Worm (Caenorhabditis elegans) whole organism, late embryonic: ENCODE results near the gene hpr-17.

Source experiments
- C08G9.2 ChIP-seq: sonication (generic microtip); optimal IDR thresholded peaks from 2 replicates; lab custom pipeline; 2016; ENCODE audit warnings: mild to moderate bottlenecking, missing genetic modification characterization, moderate library complexity, missing compliant biosample characterization
- C38D4.7 ChIP-seq: fragments of 200-800 bp; sonication (Bioruptor generic); optimal IDR thresholded peaks from 2 replicates; lab custom pipeline; 2018; ENCODE audit warnings: mild to moderate bottlenecking, missing genetic modification characterization, moderate library complexity, missing compliant biosample characterization
- F13H6.1 ChIP-seq: sonication (generic microtip); optimal IDR thresholded peaks from 2 replicates; lab custom pipeline; 2016; ENCODE audit warnings: missing genetic modification characterization, missing compliant biosample characterization
- K02D7.2 ChIP-seq: sonication (generic microtip); optimal IDR thresholded peaks from 2 replicates; lab custom pipeline; 2017; ENCODE audit warnings: mild to moderate bottlenecking, missing genetic modification characterization, missing compliant biosample characterization
- T23F11.4 ChIP-seq: fragments of 200-800 bp; sonication (Bioruptor generic); optimal IDR thresholded peaks from 2 replicates; lab custom pipeline; 2018; ENCODE audit warnings: mild to moderate bottlenecking, missing genetic modification characterization, missing compliant biosample characterization
- Y22D7AL.16 ChIP-seq: sonication (generic microtip); optimal IDR thresholded peaks from 2 replicates; lab custom pipeline; 2016; ENCODE audit warnings: missing genetic modification characterization, missing compliant biosample characterization
- ama-1 ChIP-seq: fragments of 150-350 bp; optimal IDR thresholded peaks from 2 replicates; lab custom pipeline; 2014
- ceh-14 ChIP-seq: sonication (generic microtip); optimal IDR thresholded peaks from 2 replicates; lab custom pipeline; 2016; ENCODE audit warnings: missing genotype, missing genetic modification characterization, missing compliant biosample characterization
- ceh-18 ChIP-seq: sonication (generic microtip); optimal IDR thresholded peaks from 2 replicates; lab custom pipeline; 2016; ENCODE audit warnings: missing genetic modification characterization, missing compliant biosample characterization
- ceh-19 ChIP-seq: fragments of 200-800 bp; sonication (Bioruptor generic); optimal IDR thresholded peaks from 2 replicates; lab custom pipeline; 2018; ENCODE audit warnings: mild to moderate bottlenecking, missing genetic modification characterization, missing compliant biosample characterization
- ceh-2 ChIP-seq: sonication (generic microtip); optimal IDR thresholded peaks from 2 replicates; lab custom pipeline; 2016; ENCODE audit warnings: missing genotype, missing genetic modification characterization, missing compliant biosample characterization
- ceh-22 ChIP-seq: sonication (generic microtip); optimal IDR thresholded peaks from 2 replicates; lab custom pipeline; 2017; ENCODE audit warnings: missing biosample characterization, missing genetic modification characterization
- ceh-30 ChIP-seq: fragments of 150-350 bp; optimal IDR thresholded peaks from 2 replicates; lab custom pipeline; 2014; ENCODE audit warnings: missing biosample characterization, missing genetic modification characterization
- ceh-31 ChIP-seq: sonication (generic microtip); optimal IDR thresholded peaks from 2 replicates; lab custom pipeline; 2016; ENCODE audit warnings: missing genetic modification characterization, missing compliant biosample characterization
- ceh-34 ChIP-seq: sonication (generic microtip); optimal IDR thresholded peaks from 2 replicates; lab custom pipeline; 2016; ENCODE audit warnings: mild to moderate bottlenecking, missing genetic modification characterization, missing compliant biosample characterization
- ceh-45 ChIP-seq: fragments of 200-800 bp; sonication (Bioruptor generic); IDR thresholded peaks from 2 replicates; pipeline ENCODE4 v1.3.6; 2022; ENCODE audit warnings: missing genetic modification reagents, missing genetic modification characterization, missing compliant biosample characterization
- ceh-48 ChIP-seq: sonication (generic microtip); optimal IDR thresholded peaks from 2 replicates; lab custom pipeline; 2016; ENCODE audit warnings: missing genetic modification characterization, inconsistent platforms, missing compliant biosample characterization
- ceh-6 ChIP-seq: fragments of 200-800 bp; sonication (Bioruptor generic); optimal IDR thresholded peaks from 2 replicates; lab custom pipeline; 2018; ENCODE audit warnings: mild to moderate bottlenecking, missing genetic modification characterization, missing compliant biosample characterization
- ceh-9 ChIP-seq: sonication (generic microtip); optimal IDR thresholded peaks from 2 replicates; lab custom pipeline; 2016; ENCODE audit warnings: mild to moderate bottlenecking, missing genetic modification characterization, inconsistent platforms, missing compliant biosample characterization
- che-1 ChIP-seq: sonication (generic microtip); optimal IDR thresholded peaks from 2 replicates; lab custom pipeline; 2016; ENCODE audit warnings: mild to moderate bottlenecking, missing genetic modification characterization, missing compliant biosample characterization
- dmd-4 ChIP-seq: sonication (generic microtip); optimal IDR thresholded peaks from 2 replicates; lab custom pipeline; 2016; ENCODE audit warnings: borderline replicate concordance, missing genetic modification characterization, missing compliant biosample characterization
- dve-1 ChIP-seq: sonication (generic microtip); optimal IDR thresholded peaks from 2 replicates; lab custom pipeline; 2017; ENCODE audit warnings: antibody characterized with exemption, mild to moderate bottlenecking, missing genetic modification characterization, missing compliant biosample characterization
- elt-2 ChIP-seq: sonication (generic microtip); optimal IDR thresholded peaks from 2 replicates; lab custom pipeline; 2016; ENCODE audit warnings: missing genetic modification reagents, missing genetic modification characterization, missing compliant biosample characterization
- elt-4 ChIP-seq: sonication (generic microtip); optimal IDR thresholded peaks from 2 replicates; lab custom pipeline; 2016; ENCODE audit warnings: missing genetic modification characterization, missing compliant biosample characterization
- ets-4 ChIP-seq: sonication (generic microtip); optimal IDR thresholded peaks from 2 replicates; lab custom pipeline; 2016; ENCODE audit warnings: missing genetic modification characterization, missing compliant biosample characterization
- gmeb-2 ChIP-seq: sonication (generic microtip); optimal IDR thresholded peaks from 2 replicates; lab custom pipeline; 2016; ENCODE audit warnings: missing genetic modification characterization, inconsistent platforms, missing compliant biosample characterization
- hlh-15 ChIP-seq: sonication (generic microtip); optimal IDR thresholded peaks from 2 replicates; lab custom pipeline; 2016; ENCODE audit warnings: missing genetic modification characterization, missing compliant biosample characterization
- hlh-8 ChIP-seq: sonication (generic microtip); optimal IDR thresholded peaks from 2 replicates; lab custom pipeline; 2016; ENCODE audit warnings: missing genotype, missing genetic modification characterization, missing compliant biosample characterization
- lim-6 ChIP-seq: sonication (generic microtip); optimal IDR thresholded peaks from 2 replicates; lab custom pipeline; 2016; ENCODE audit warnings: missing genetic modification characterization, missing compliant biosample characterization
- madf-2 ChIP-seq: sonication (generic microtip); optimal IDR thresholded peaks from 2 replicates; lab custom pipeline; 2017; ENCODE audit warnings: missing genetic modification characterization, missing compliant biosample characterization
- mec-3 ChIP-seq: sonication (generic microtip); optimal IDR thresholded peaks from 2 replicates; lab custom pipeline; 2016; ENCODE audit warnings: borderline replicate concordance, missing genetic modification characterization, missing compliant biosample characterization
- nfya-1 ChIP-seq: sonication (generic microtip); optimal IDR thresholded peaks from 2 replicates; lab custom pipeline; 2017; ENCODE audit warnings: missing genetic modification characterization, mild to moderate bottlenecking, missing compliant biosample characterization, antibody characterized with exemption, moderate library complexity
- nhr-232 ChIP-seq: sonication (generic microtip); optimal IDR thresholded peaks from 2 replicates; lab custom pipeline; 2016; ENCODE audit warnings: missing genetic modification characterization, missing compliant biosample characterization
- npax-4 ChIP-seq: sonication (generic microtip); optimal IDR thresholded peaks from 2 replicates; lab custom pipeline; 2016; ENCODE audit warnings: missing genetic modification characterization, missing compliant biosample characterization
- odd-2 ChIP-seq: sonication (generic microtip); optimal IDR thresholded peaks from 2 replicates; lab custom pipeline; 2017; ENCODE audit warnings: antibody characterized with exemption, mild to moderate bottlenecking, missing genetic modification characterization, missing compliant biosample characterization
- pag-3 ChIP-seq: sonication (generic microtip); optimal IDR thresholded peaks from 2 replicates; lab custom pipeline; 2016; ENCODE audit warnings: missing compliant biosample characterization, missing genetic modification characterization, borderline replicate concordance
- pat-9 ChIP-seq: fragments of 200-800 bp; sonication (Bioruptor generic); optimal IDR thresholded peaks from 2 replicates; lab custom pipeline; 2018; ENCODE audit warnings: mild to moderate bottlenecking, missing genetic modification characterization, moderate library complexity, missing compliant biosample characterization
- pax-1 ChIP-seq: fragments of 150-350 bp; optimal IDR thresholded peaks from 2 replicates; lab custom pipeline; 2014; ENCODE audit warnings: missing biosample characterization, missing genetic modification characterization
- pha-4 ChIP-seq: fragments of 150-350 bp; optimal IDR thresholded peaks from 2 replicates; lab custom pipeline; 2018; ENCODE audit warnings: missing biosample characterization, missing genetic modification reagents, missing genetic modification characterization
- pros-1 ChIP-seq: fragments of 150-350 bp; optimal IDR thresholded peaks from 2 replicates; lab custom pipeline; 2014; ENCODE audit warnings: missing biosample characterization, missing genetic modification reagents, missing genetic modification characterization
- ref-2 ChIP-seq: sonication (generic microtip); optimal IDR thresholded peaks from 2 replicates; lab custom pipeline; 2016; ENCODE audit warnings: missing genetic modification characterization, missing compliant biosample characterization
- rnt-1 ChIP-seq: sonication (generic microtip); optimal IDR thresholded peaks from 2 replicates; lab custom pipeline; 2016; ENCODE audit warnings: missing genetic modification characterization, missing compliant biosample characterization
- tbx-2 ChIP-seq: sonication (generic microtip); optimal IDR thresholded peaks from 2 replicates; lab custom pipeline; 2016; ENCODE audit warnings: missing genetic modification characterization, missing compliant biosample characterization
- tbx-7 ChIP-seq: sonication (generic microtip); optimal IDR thresholded peaks from 2 replicates; lab custom pipeline; 2016; ENCODE audit warnings: missing genotype, missing genetic modification characterization, missing compliant biosample characterization
- ttx-3 ChIP-seq: sonication (generic microtip); optimal IDR thresholded peaks from 2 replicates; lab custom pipeline; 2016; ENCODE audit warnings: missing genetic modification reagents, missing genetic modification characterization, missing compliant biosample characterization
- unc-3 ChIP-seq, 2 experiments: fragments of 200-800 bp in 1 of 2; sonication (Bioruptor generic) in 1 of 2; sonication (generic microtip) in 1 of 2; conservative IDR thresholded peaks in 1 of 2; optimal IDR thresholded peaks in 1 of 2; 2 replicates each; pipeline versions ENCODE4 v1.3.6 to Lab custom; 2016 to 2022; ENCODE audit warnings: missing compliant biosample characterization in 2 of 2, missing genetic modification characterization in 2 of 2, missing genetic modification reagents in 1 of 2
- unc-42 ChIP-seq: sonication (generic microtip); optimal IDR thresholded peaks from 2 replicates; lab custom pipeline; 2016; ENCODE audit warnings: missing genotype, missing genetic modification characterization, missing compliant biosample characterization
- unc-55 ChIP-seq: sonication (generic microtip); optimal IDR thresholded peaks from 2 replicates; lab custom pipeline; 2017; ENCODE audit warnings: missing biosample characterization, missing genetic modification reagents, missing genetic modification characterization
- unc-86 ChIP-seq: sonication (generic microtip); optimal IDR thresholded peaks from 2 replicates; lab custom pipeline; 2016; ENCODE audit warnings: missing genetic modification characterization, missing compliant biosample characterization
- zip-5 ChIP-seq: sonication (generic microtip); optimal IDR thresholded peaks from 2 replicates; lab custom pipeline; 2016; ENCODE audit warnings: missing genetic modification characterization, missing compliant biosample characterization
- ztf-16 ChIP-seq: sonication (generic microtip); optimal IDR thresholded peaks from 2 replicates; lab custom pipeline; 2017; ENCODE audit warnings: missing genetic modification characterization, missing compliant biosample characterization

The hpr-17 gene

DNA sequence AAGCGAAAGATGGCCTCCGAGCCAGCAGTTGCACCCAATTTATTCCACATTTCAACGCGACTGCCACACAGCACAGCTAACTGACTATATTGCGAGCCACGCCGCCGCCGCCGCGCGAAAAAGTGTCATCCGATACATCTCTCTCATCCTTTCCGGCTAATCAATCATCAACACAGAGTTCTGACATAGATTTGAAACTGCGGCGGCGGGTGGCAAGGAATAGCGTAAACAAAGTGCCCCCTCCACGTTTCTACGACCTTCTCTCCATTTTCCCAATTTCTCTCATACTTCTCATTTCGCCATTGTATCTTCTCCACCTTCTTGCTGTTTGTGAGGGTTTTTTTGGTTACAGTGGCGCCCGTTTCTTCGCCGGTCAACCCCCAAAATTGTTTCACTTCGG lies 32.5 kb upstream of the hpr-17 start:
- TF ChIP-seq madf-2 (tag; lab: Kevin White, UChicago) (no peak), pros-1 (tag; lab: Kevin White, UChicago) (no peak), tbx-7 (tag; lab: Kevin White, UChicago) (no peak), ceh-34 (tag; lab: Kevin White, UChicago) (peak; percentile 83), C38D4.7 (GFP tag; lab: Kevin White, UChicago) (no peak), dve-1 (tag; lab: Kevin White, UChicago) (no peak), lim-6 (tag; lab: Kevin White, UChicago) (no peak), zip-5 (tag; lab: Kevin White, UChicago) (no peak), tbx-2 (peak; percentile 56), rnt-1 (tag; lab: Kevin White, UChicago) (peak; percentile 16), F13H6.1 (no peak), ceh-31 (tag; lab: Kevin White, UChicago) (no peak), ceh-45 (GFP tag; lab: Robert Waterston, UW) (no peak), ttx-3 (tag; lab: Kevin White, UChicago) (no peak), ceh-14 (no peak), ceh-2 (tag; lab: Kevin White, UChicago) (no peak), odd-2 (no peak), ets-4 (tag; lab: Kevin White, UChicago) (no peak), dmd-4 (tag; lab: Kevin White, UChicago) (no peak), unc-55 (GFP tag; lab: Kevin White, UChicago) (peak; percentile 97), unc-3 (GFP tag; conservative IDR thresholded peaks at IDR 0.05; lab: Robert Waterston, UW) (no peak), unc-3 (tag; optimal IDR thresholded peaks at IDR 0.05; lab: Kevin White, UChicago) (no peak), ref-2 (peak; percentile 24), elt-2 (tag; lab: Kevin White, UChicago) (no peak), ztf-16 (tag; lab: Kevin White, UChicago) (no peak), ceh-30 (tag; lab: Kevin White, UChicago) (no peak), nhr-232 (tag; lab: Kevin White, UChicago) (no peak), ama-1 (lab: Kevin White, UChicago) (no peak), unc-42 (tag; lab: Kevin White, UChicago) (no peak), gmeb-2 (tag; lab: Kevin White, UChicago) (no peak), ceh-6 (GFP tag; lab: Kevin White, UChicago) (no peak), ceh-48 (tag; lab: Kevin White, UChicago) (no peak), nfya-1 (tag; lab: Kevin White, UChicago) (no peak), mec-3 (tag; lab: Kevin White, UChicago) (peak; percentile 39), pha-4 (tag; lab: Kevin White, UChicago) (no peak), npax-4 (tag; lab: Kevin White, UChicago) (no peak), ceh-22 (tag; lab: Kevin White, UChicago) (no peak), hlh-8 (no peak), unc-86 (tag; lab: Kevin White, UChicago) (no peak), Y22D7AL.16 (tag; lab: Kevin White, UChicago) (no peak), che-1 (tag; lab: Kevin White, UChicago) (no peak), elt-4 (tag; lab: Kevin White, UChicago) (no peak), pax-1 (no peak), pat-9 (no peak), ceh-9 (no peak), C08G9.2 (tag; lab: Kevin White, UChicago) (no peak), ceh-19 (no peak), T23F11.4 (GFP tag; lab: Kevin White, UChicago) (no peak), K02D7.2 (tag; lab: Kevin White, UChicago) (no peak), hlh-15 (tag; lab: Kevin White, UChicago) (no peak), pag-3 (tag; lab: Kevin White, UChicago) (no peak), ceh-18 (tag; lab: Kevin White, UChicago) (peak; percentile 49)
